Worm (Caenorhabditis elegans) whole organism, young adult: ENCODE measurements around the gene H06I04.6.

ENCODE experiments used
- B0019.2 ChIP-seq: fragments of 200-800 bp; sonication (Bioruptor generic); conservative IDR thresholded peaks from 2 replicates; pipeline ENCODE4 v1.3.6; 2022; ENCODE audit warnings: missing genetic modification reagents, missing genetic modification characterization, missing compliant biosample characterization
- B0035.1 ChIP-seq: sonication (generic microtip); optimal IDR thresholded peaks from 2 replicates; lab custom pipeline; 2016; ENCODE audit warnings: missing genetic modification characterization, mild to moderate bottlenecking, missing compliant biosample characterization, missing genotype, missing genetic modification reagents
- B0261.1 ChIP-seq: sonication (generic microtip); optimal IDR thresholded peaks from 2 replicates; lab custom pipeline; 2016; ENCODE audit warnings: mild to moderate bottlenecking, missing genetic modification characterization, moderate library complexity, missing compliant biosample characterization
- C17E4.6 ChIP-seq: fragments of 200-800 bp; sonication (Bioruptor generic); IDR thresholded peaks from 2 replicates; pipeline ENCODE4 v1.3.6; 2022; ENCODE audit warnings: missing genetic modification reagents, missing genetic modification characterization, missing compliant biosample characterization
- F10E7.11 ChIP-seq: sonication (generic microtip); optimal IDR thresholded peaks from 2 replicates; lab custom pipeline; 2017; ENCODE audit warnings: mild to moderate bottlenecking, missing genetic modification characterization, moderate library complexity, missing compliant biosample characterization
- F57A8.1 ChIP-seq: fragments of 200-800 bp; sonication (Bioruptor generic); optimal IDR thresholded peaks from 2 replicates; lab custom pipeline; 2018; ENCODE audit warnings: mild to moderate bottlenecking, missing genetic modification characterization, moderate library complexity, missing compliant biosample characterization
- K11D2.4 ChIP-seq: fragments of 200-800 bp; sonication (Bioruptor generic); IDR thresholded peaks from 2 replicates; pipeline ENCODE4 v1.3.6; 2022; ENCODE audit warnings: missing genetic modification reagents, missing genetic modification characterization, missing compliant biosample characterization
- Y53F4B.3 ChIP-seq: fragments of 200-800 bp; sonication (Bioruptor generic); IDR thresholded peaks from 2 replicates; pipeline ENCODE4 v1.3.6; 2022; ENCODE audit warnings: missing genetic modification reagents, missing genetic modification characterization, missing compliant biosample characterization
- Y67H2A.10 ChIP-seq: fragments of 200-800 bp; sonication (Bioruptor generic); conservative IDR thresholded peaks from 2 replicates; pipeline ENCODE4 v1.3.6; 2022; ENCODE audit warnings: missing genetic modification reagents, missing genetic modification characterization, missing compliant biosample characterization
- Y95B8A.8 ChIP-seq: fragments of 200-800 bp; sonication (Bioruptor generic); IDR thresholded peaks from 2 replicates; pipeline ENCODE4 v1.3.6; 2022; ENCODE audit warnings: missing genetic modification reagents, missing genetic modification characterization, missing compliant biosample characterization
- ama-1 ChIP-seq, 3 experiments: fragments of 150-350 bp in 1 of 3; sonication (generic microtip) in 2 of 3; optimal IDR thresholded peaks; 2 replicates each; lab custom pipeline; 2014 to 2018; ENCODE audit warnings: missing biosample characterization in 2 of 3, missing genetic modification characterization in 2 of 3, missing genetic modification reagents in 2 of 3
- aptf-3 ChIP-seq: fragments of 200-800 bp; sonication (Bioruptor generic); IDR thresholded peaks from 2 replicates; pipeline ENCODE4 v1.3.6; 2022; ENCODE audit warnings: missing genetic modification characterization, missing compliant biosample characterization
- atf-7 ChIP-seq: sonication (generic microtip); optimal IDR thresholded peaks from 2 replicates; lab custom pipeline; 2017; ENCODE audit warnings: mild to moderate bottlenecking, missing genetic modification characterization, missing compliant biosample characterization
- attf-3 ChIP-seq: fragments of 200-800 bp; sonication (Bioruptor generic); conservative IDR thresholded peaks from 2 replicates; pipeline ENCODE4 v1.3.6; 2022; ENCODE audit warnings: missing genetic modification reagents, missing genetic modification characterization, missing compliant biosample characterization
- attf-5 ChIP-seq: fragments of 200-800 bp; sonication (Bioruptor generic); optimal IDR thresholded peaks from 2 replicates; lab custom pipeline; 2018; ENCODE audit warnings: mild to moderate bottlenecking, missing genetic modification characterization, missing compliant biosample characterization
- cebp-1 ChIP-seq, 2 experiments: fragments of 200-800 bp in 1 of 2; sonication (Bioruptor generic) in 1 of 2; sonication (generic microtip) in 1 of 2; IDR thresholded peaks in 1 of 2; optimal IDR thresholded peaks in 1 of 2; 2 replicates each; pipeline versions ENCODE4 v1.3.6 to Lab custom; 2017 to 2022; ENCODE audit warnings: missing compliant biosample characterization in 2 of 2, missing genetic modification characterization in 2 of 2, mild to moderate bottlenecking in 1 of 2, missing genetic modification reagents in 1 of 2, moderate library complexity in 1 of 2
- cebp-2 ChIP-seq: fragments of 200-800 bp; sonication (Bioruptor generic); IDR thresholded peaks from 2 replicates; pipeline ENCODE4 v1.3.6; 2022; ENCODE audit warnings: missing genetic modification characterization, missing compliant biosample characterization
- ceh-100 ChIP-seq: fragments of 200-800 bp; sonication (Bioruptor generic); IDR thresholded peaks from 2 replicates; pipeline ENCODE4 v1.3.6; 2022; ENCODE audit warnings: missing genetic modification reagents, missing genetic modification characterization, missing compliant biosample characterization
- ceh-27 ChIP-seq: fragments of 200-800 bp; sonication (Bioruptor generic); optimal IDR thresholded peaks from 2 replicates; lab custom pipeline; 2018; ENCODE audit warnings: mild to moderate bottlenecking, missing genetic modification characterization, moderate library complexity, missing compliant biosample characterization
- ceh-40 ChIP-seq: fragments of 200-800 bp; sonication (Bioruptor generic); IDR thresholded peaks from 2 replicates; pipeline ENCODE4 v1.3.6; 2022; ENCODE audit warnings: missing genetic modification characterization, missing compliant biosample characterization
- ceh-79 ChIP-seq: sonication (generic microtip); optimal IDR thresholded peaks from 2 replicates; lab custom pipeline; 2017; ENCODE audit warnings: mild to moderate bottlenecking, missing genetic modification characterization, missing compliant biosample characterization
- dox-1 ChIP-seq: fragments of 200-800 bp; sonication (Bioruptor generic); IDR thresholded peaks from 2 replicates; pipeline ENCODE4 v1.3.6; 2022; ENCODE audit warnings: missing genetic modification reagents, missing genetic modification characterization, missing compliant biosample characterization
- egl-44 ChIP-seq: fragments of 200-800 bp; sonication (Bioruptor generic); IDR thresholded peaks from 2 replicates; pipeline ENCODE4 v1.3.6; 2022; ENCODE audit warnings: missing genetic modification reagents, missing genetic modification characterization, missing compliant biosample characterization
- ets-4 ChIP-seq: fragments of 200-800 bp; sonication (Bioruptor generic); optimal IDR thresholded peaks from 2 replicates; lab custom pipeline; 2018; ENCODE audit warnings: mild to moderate bottlenecking, missing genetic modification characterization, missing compliant biosample characterization
- him-1 ChIP-seq: sonication (generic microtip); optimal IDR thresholded peaks from 2 replicates; lab custom pipeline; 2016; ENCODE audit warnings: missing genotype, missing genetic modification reagents, missing genetic modification characterization, missing compliant biosample characterization
- hlh-12 ChIP-seq: sonication (generic microtip); optimal IDR thresholded peaks from 2 replicates; lab custom pipeline; 2016; ENCODE audit warnings: missing genetic modification characterization, missing compliant biosample characterization
- hlh-26 ChIP-seq: fragments of 200-800 bp; sonication (Bioruptor generic); conservative IDR thresholded peaks from 2 replicates; pipeline ENCODE4 v1.3.6; 2022; ENCODE audit warnings: missing genetic modification reagents, missing genetic modification characterization, missing compliant biosample characterization
- hrde-1 ChIP-seq: sonication (generic microtip); optimal IDR thresholded peaks from 2 replicates; lab custom pipeline; 2016; ENCODE audit warnings: missing genetic modification characterization, mild to moderate bottlenecking, missing compliant biosample characterization, moderate library complexity, missing genotype, missing genetic modification reagents, borderline replicate concordance
- hsf-1 ChIP-seq: fragments of 200-800 bp; sonication (Bioruptor generic); IDR thresholded peaks from 2 replicates; pipeline ENCODE4 v1.3.6; 2022; ENCODE audit warnings: missing genetic modification reagents, missing genetic modification characterization, missing compliant biosample characterization
- let-607 ChIP-seq, 2 experiments: fragments of 200-800 bp in 1 of 2; sonication (Bioruptor generic) in 1 of 2; sonication (generic microtip) in 1 of 2; optimal IDR thresholded peaks; 2 replicates each; lab custom pipeline; 2016 to 2018; ENCODE audit warnings: mild to moderate bottlenecking in 2 of 2, missing compliant biosample characterization in 2 of 2, missing genetic modification characterization in 2 of 2, moderate library complexity in 2 of 2, missing genotype in 1 of 2
- lin-26 ChIP-seq: fragments of 200-800 bp; sonication (Bioruptor generic); IDR thresholded peaks from 2 replicates; pipeline ENCODE4 v1.3.6; 2022; ENCODE audit warnings: missing genetic modification reagents, missing genetic modification characterization, missing compliant biosample characterization
- lir-1 ChIP-seq: fragments of 200-800 bp; sonication (Bioruptor generic); conservative IDR thresholded peaks from 2 replicates; pipeline ENCODE4 v1.3.6; 2022; ENCODE audit warnings: missing genetic modification reagents, missing genetic modification characterization, missing compliant biosample characterization
- madf-10 ChIP-seq: sonication (generic microtip); optimal IDR thresholded peaks from 2 replicates; lab custom pipeline; 2016; ENCODE audit warnings: mild to moderate bottlenecking, missing genetic modification characterization, missing compliant biosample characterization
- nhr-80 ChIP-seq: sonication (generic microtip); optimal IDR thresholded peaks from 2 replicates; lab custom pipeline; 2016; ENCODE audit warnings: missing genetic modification characterization, missing compliant biosample characterization
- rec-8 ChIP-seq, 2 experiments: sonication (generic microtip); optimal IDR thresholded peaks; 2 replicates each; lab custom pipeline; 2016; ENCODE audit warnings: mild to moderate bottlenecking in 2 of 2, missing genetic modification characterization in 2 of 2, missing genetic modification reagents in 2 of 2, missing genotype in 2 of 2, missing biosample characterization in 1 of 2, missing compliant biosample characterization in 1 of 2, moderate library complexity in 1 of 2
- rpc-1 ChIP-seq, 2 experiments: fragments of 150-350 bp in 1 of 2; sonication (generic microtip) in 1 of 2; optimal IDR thresholded peaks; 2 replicates each; lab custom pipeline; 2014 to 2018; ENCODE audit warnings: missing biosample characterization in 1 of 2, missing genetic modification characterization in 1 of 2, missing genetic modification reagents in 1 of 2, missing genotype in 1 of 2
- snpc-1.1 ChIP-seq: sonication (generic microtip); optimal IDR thresholded peaks from 2 replicates; lab custom pipeline; 2017; ENCODE audit warnings: missing genetic modification characterization, mild to moderate bottlenecking, missing compliant biosample characterization, antibody characterized with exemption, moderate library complexity, missing genotype, missing genetic modification reagents; ENCODE audit not compliant: insufficient read depth
- snpc-1.3 ChIP-seq: sonication (generic microtip); optimal IDR thresholded peaks from 2 replicates; lab custom pipeline; 2017; ENCODE audit warnings: missing genetic modification characterization, mild to moderate bottlenecking, missing compliant biosample characterization, antibody characterized with exemption, moderate library complexity, missing genotype, missing genetic modification reagents; ENCODE audit not compliant: insufficient read depth
- snpc-4 ChIP-seq, 5 experiments: fragments of 150-350 bp in 1 of 5; sonication (generic microtip) in 4 of 5; optimal IDR thresholded peaks; 2 replicates each; lab custom pipeline; 2014 to 2018; ENCODE audit warnings: missing genetic modification characterization in 5 of 5, missing biosample characterization in 3 of 5, antibody characterized with exemption in 2 of 5, mild to moderate bottlenecking in 2 of 5, missing compliant biosample characterization in 2 of 5, missing genotype in 2 of 5, moderate library complexity in 2 of 5, missing genetic modification reagents in 1 of 5
- sptf-2 ChIP-seq: fragments of 200-800 bp; sonication (Bioruptor generic); optimal IDR thresholded peaks from 2 replicates; lab custom pipeline; 2018; ENCODE audit warnings: mild to moderate bottlenecking, missing genetic modification characterization, missing compliant biosample characterization
- tbp1 ChIP-seq: fragments of 200-800 bp; sonication (Bioruptor generic); optimal IDR thresholded peaks from 2 replicates; lab custom pipeline; 2018; ENCODE audit warnings: mild to moderate bottlenecking, missing genetic modification characterization, missing compliant biosample characterization
- tlf-1 ChIP-seq: fragments of 200-800 bp; sonication (Bioruptor generic); optimal IDR thresholded peaks from 2 replicates; lab custom pipeline; 2018; ENCODE audit warnings: mild to moderate bottlenecking, missing genetic modification characterization, missing compliant biosample characterization
- ztf-18 ChIP-seq: sonication (generic microtip); optimal IDR thresholded peaks from 2 replicates; lab custom pipeline; 2016; ENCODE audit warnings: missing genotype, mild to moderate bottlenecking, missing genetic modification characterization, missing compliant biosample characterization
- ztf-22 ChIP-seq: fragments of 200-800 bp; sonication (Bioruptor generic); optimal IDR thresholded peaks from 2 replicates; lab custom pipeline; 2018; ENCODE audit warnings: mild to moderate bottlenecking, missing genetic modification characterization, moderate library complexity, missing compliant biosample characterization
- ztf-3 ChIP-seq: fragments of 200-800 bp; sonication (Bioruptor generic); optimal IDR thresholded peaks from 2 replicates; lab custom pipeline; 2018; ENCODE audit warnings: mild to moderate bottlenecking, missing genetic modification characterization, missing compliant biosample characterization

The H06I04.6 gene

ce11 chrIII:3067909-3068455 lies 3.8 kb upstream of the H06I04.6 start, which contains the start of gene ubl-1 (continued):
- TF ChIP-seq attf-3 (peak; percentile 84), B0261.1 (tag; lab: Kevin White, UChicago) (no peak), ztf-22 (GFP tag; lab: Kevin White, UChicago) (no peak), tbp1 (GFP tag; lab: Kevin White, UChicago) (peak; percentile 59), hlh-26 (no peak), dox-1 (peak; percentile 87), ztf-18 (tag; lab: Kevin White, UChicago) (peak; percentile 16), Y67H2A.10 (GFP tag; lab: Robert Waterston, UW) (no peak), hrde-1 (tag; lab: Kevin White, UChicago) (no peak), snpc-1.1 (peak; percentile 40), F57A8.1 (GFP tag; lab: Kevin White, UChicago) (no peak), C17E4.6 (GFP tag; lab: Robert Waterston, UW) (no peak), tlf-1 (GFP tag; lab: Kevin White, UChicago) (peak; percentile 18), K11D2.4 (no peak), F10E7.11 (no peak), madf-10 (tag; lab: Kevin White, UChicago) (peak; percentile 14), B0035.1 (tag; lab: Kevin White, UChicago) (no peak), aptf-3 (GFP tag; lab: Robert Waterston, UW) (no peak), nhr-80 (peak; percentile 57), hlh-12 (tag; lab: Kevin White, UChicago) (no peak), let-607 (tag; optimal IDR thresholded peaks at IDR 0.05; lab: Kevin White, UChicago) (no peak), cebp-2 (no peak), lir-1 (GFP tag; lab: Robert Waterston, UW) (no peak), rec-8 (tag; optimal IDR thresholded peaks at IDR 0.05; lab: Kevin White, UChicago) (no peak), cebp-1 (GFP tag; IDR thresholded peaks at IDR 0.05; lab: Robert Waterston, UW) (no peak), cebp-1 (tag; optimal IDR thresholded peaks at IDR 0.05; lab: Kevin White, UChicago) (peak; percentile 62), snpc-1.3 (tag; lab: Kevin White, UChicago) (peak; percentile 49), hsf-1 (GFP tag; lab: Robert Waterston, UW) (no peak), B0019.2 (0 out of 2 replicates have a peak, but pooled peaks have one; percentile 27), rpc-1 (optimal IDR thresholded peaks at IDR 0.05; lab: Kevin White, UChicago) (peak; percentile 2), rpc-1 (tag; optimal IDR thresholded peaks at IDR 0.05; lab: Kevin White, UChicago) (no peak), attf-5 (peak; percentile 85), egl-44 (GFP tag; lab: Robert Waterston, UW) (no peak), him-1 (tag; lab: Kevin White, UChicago) (no peak), ceh-27 (GFP tag; lab: Kevin White, UChicago) (peak; percentile 58), ceh-79 (tag; lab: Kevin White, UChicago) (no peak), ceh-100 (GFP tag; lab: Robert Waterston, UW) (0 out of 2 replicates have a peak, but pooled peaks have one; percentile 21), atf-7 (tag; lab: Kevin White, UChicago) (no peak), lin-26 (GFP tag; lab: Robert Waterston, UW) (no peak), Y95B8A.8 (GFP tag; lab: Robert Waterston, UW) (peak; percentile 37; the same call in 1 of the 2 replicates), ceh-40 (no peak), Y53F4B.3 (GFP tag; lab: Robert Waterston, UW) (no peak), ztf-3 (GFP tag; lab: Kevin White, UChicago) (no peak), sptf-2 (GFP tag; lab: Kevin White, UChicago) (no peak), snpc-4 (GFP tag; optimal IDR thresholded peaks at IDR 0.05; lab: Kevin White, UChicago) (no peak), snpc-4 (tag; optimal IDR thresholded peaks at IDR 0.05; lab: Kevin White, UChicago) (peak; percentile 8 to 65 (median 40)), ets-4 (GFP tag; lab: Kevin White, UChicago) (no peak), ama-1 (optimal IDR thresholded peaks at IDR 0.05; lab: Kevin White, UChicago) (no peak), ama-1 (GFP tag; optimal IDR thresholded peaks at IDR 0.05; lab: Kevin White, UChicago) (no peak)
